Fruit fly (Drosophila melanogaster) whole organism, embryonic: ENCODE measurements around the gene TyrRS.
A peak's percentile ranks its signal among the peaks of the same experiment; 100 is the strongest.

Source experiments
- CG10147 ChIP-seq: fragments of 200-800 bp; sonication (Bioruptor generic); optimal IDR thresholded peaks from 2 replicates; lab custom pipeline; 2019; ENCODE audit warnings: missing biosample characterization, mild to moderate bottlenecking, missing genetic modification characterization, moderate library complexity
- CG11093 ChIP-seq: fragments of 200-800 bp; sonication (Bioruptor generic); IDR thresholded peaks from 3 replicates; pipeline ENCODE4 v1.3.6; 2022; ENCODE audit warnings: missing biosample characterization, missing genetic modification characterization
- CG11247 ChIP-seq: fragments of 200-800 bp; sonication (Bioruptor generic); IDR thresholded peaks from 2 replicates; pipeline ENCODE4 v1.3.6; 2022; ENCODE audit warnings: missing biosample characterization, missing genetic modification characterization
- CG11398 ChIP-seq: fragments of 200-800 bp; sonication (Bioruptor generic); optimal IDR thresholded peaks from 2 replicates; lab custom pipeline; 2016; ENCODE audit warnings: missing biosample characterization, missing genetic modification characterization
- CG11504 ChIP-seq: fragments of 200-800 bp; sonication (Bioruptor generic); optimal IDR thresholded peaks from 3 replicates; lab custom pipeline; 2019; ENCODE audit warnings: missing biosample characterization, mild to moderate bottlenecking, missing genetic modification characterization, moderate library complexity
- CG15479 ChIP-seq: fragments of 200-800 bp; sonication (Bioruptor generic); optimal IDR thresholded peaks from 3 replicates; lab custom pipeline; 2019; ENCODE audit warnings: missing biosample characterization, mild to moderate bottlenecking, missing genetic modification characterization, moderate library complexity
- CG16813 ChIP-seq: fragments of 200-800 bp; sonication (Bioruptor generic); IDR thresholded peaks from 3 replicates; pipeline ENCODE4 v1.3.6; 2022; ENCODE audit warnings: missing biosample characterization, missing genetic modification characterization; ENCODE audit not compliant: partially characterized antibody
- CG17802 ChIP-seq: fragments of 200-800 bp; sonication (Bioruptor generic); optimal IDR thresholded peaks from 2 replicates; lab custom pipeline; 2018; ENCODE audit warnings: missing biosample characterization, mild to moderate bottlenecking, missing genetic modification characterization, moderate library complexity
- CG2199 ChIP-seq: fragments of 200-800 bp; sonication (Bioruptor generic); IDR thresholded peaks from 3 replicates; pipeline ENCODE4 v1.3.6; 2022; ENCODE audit warnings: missing biosample characterization, missing genetic modification characterization
- CG32772 ChIP-seq: fragments of 200-800 bp; sonication (Bioruptor generic); IDR thresholded peaks from 2 replicates; pipeline ENCODE4 v1.3.6; 2022; ENCODE audit warnings: missing biosample characterization, missing genetic modification characterization
- CG3847 ChIP-seq: fragments of 200-800 bp; sonication (Bioruptor generic); IDR thresholded peaks from 2 replicates; pipeline ENCODE4 v1.3.6; 2022; ENCODE audit warnings: missing biosample characterization, missing genetic modification characterization
- CG3995 ChIP-seq: fragments of 200-800 bp; sonication (Bioruptor generic); optimal IDR thresholded peaks from 3 replicates; lab custom pipeline; 2016; ENCODE audit warnings: missing biosample characterization, missing genetic modification characterization
- CG4617 ChIP-seq: fragments of 200-800 bp; sonication (Bioruptor generic); optimal IDR thresholded peaks from 3 replicates; lab custom pipeline; 2016; ENCODE audit warnings: missing biosample characterization, missing genetic modification characterization, borderline replicate concordance
- CG6654 ChIP-seq: fragments of 200-800 bp; sonication (Bioruptor generic); optimal IDR thresholded peaks from 2 replicates; lab custom pipeline; 2017; ENCODE audit warnings: missing biosample characterization, mild to moderate bottlenecking, missing genetic modification characterization
- CG7987 ChIP-seq: fragments of 200-800 bp; sonication (Bioruptor generic); optimal IDR thresholded peaks from 2 replicates; lab custom pipeline; 2018; ENCODE audit warnings: missing biosample characterization, mild to moderate bottlenecking, missing genetic modification characterization, moderate library complexity
- CG8290 ChIP-seq, 3 experiments: fragments of 200-800 bp; sonication (Bioruptor generic); optimal IDR thresholded peaks; 2 replicates each; lab custom pipeline; 2016 to 2019; ENCODE audit warnings: missing biosample characterization in 3 of 3, missing genetic modification characterization in 3 of 3, mild to moderate bottlenecking in 2 of 3, moderate library complexity in 1 of 3
- CG9817 ChIP-seq: fragments of 200-800 bp; sonication (Bioruptor generic); optimal IDR thresholded peaks from 2 replicates; lab custom pipeline; 2018; ENCODE audit warnings: missing biosample characterization, mild to moderate bottlenecking, missing genetic modification characterization, moderate library complexity
- Dbx ChIP-seq: fragments of 200-800 bp; sonication (Bioruptor generic); IDR thresholded peaks from 3 replicates; pipeline ENCODE4 v1.3.6; 2022; ENCODE audit warnings: missing biosample characterization, missing genetic modification characterization
- Drgx ChIP-seq: fragments of 200-800 bp; sonication (Bioruptor generic); IDR thresholded peaks from 2 replicates; pipeline ENCODE4 v1.3.6; 2022; ENCODE audit warnings: missing biosample characterization, missing genetic modification characterization
- Ets97D ChIP-seq: fragments of 200-800 bp; sonication (Bioruptor generic); optimal IDR thresholded peaks from 3 replicates; lab custom pipeline; 2016; ENCODE audit warnings: missing biosample characterization, missing genetic modification characterization
- Fer1 ChIP-seq: fragments of 200-800 bp; sonication (Bioruptor generic); optimal IDR thresholded peaks from 2 replicates; lab custom pipeline; 2017; ENCODE audit warnings: missing biosample characterization, mild to moderate bottlenecking, missing genetic modification characterization
- HHEX ChIP-seq: fragments of 200-800 bp; sonication (Bioruptor generic); optimal IDR thresholded peaks from 3 replicates; lab custom pipeline; 2017; ENCODE audit warnings: missing biosample characterization, mild to moderate bottlenecking, missing genetic modification characterization, missing genetic modification reagents
- HLH3B ChIP-seq: fragments of 200-800 bp; sonication (Bioruptor generic); IDR thresholded peaks from 2 replicates; pipeline ENCODE4 v1.3.6; 2022; ENCODE audit warnings: missing biosample characterization, missing genetic modification characterization
- Hr78 ChIP-seq, 2 experiments: fragments of 200-800 bp in 1 of 2; fragments of >200 bp in 1 of 2; sonication (Bioruptor generic) in 1 of 2; optimal IDR thresholded peaks; 2 replicates each; lab custom pipeline; 2017 to 2019; ENCODE audit warnings: missing biosample characterization in 2 of 2, missing genetic modification characterization in 2 of 2, mild to moderate bottlenecking in 1 of 2, moderate library complexity in 1 of 2
- MTF-1 ChIP-seq: fragments of 200-800 bp; sonication (Bioruptor generic); optimal IDR thresholded peaks from 2 replicates; lab custom pipeline; 2018; ENCODE audit warnings: missing biosample characterization, mild to moderate bottlenecking, missing genetic modification characterization, borderline replicate concordance
- NK7.1 ChIP-seq: fragments of 200-800 bp; sonication (Bioruptor generic); optimal IDR thresholded peaks from 3 replicates; lab custom pipeline; 2016; ENCODE audit warnings: missing biosample characterization, missing genetic modification characterization
- Optix ChIP-seq: fragments of 200-800 bp; sonication (Bioruptor generic); IDR thresholded peaks from 3 replicates; pipeline ENCODE4 v1.3.6; 2022; ENCODE audit warnings: missing biosample characterization, missing genetic modification characterization
- Six4 ChIP-seq: fragments of 200-800 bp; sonication (Bioruptor generic); optimal IDR thresholded peaks from 2 replicates; lab custom pipeline; 2016; ENCODE audit warnings: missing biosample characterization, missing genetic modification characterization
- Usf ChIP-seq: fragments of 200-800 bp; sonication (Bioruptor generic); optimal IDR thresholded peaks from 2 replicates; lab custom pipeline; 2017; ENCODE audit warnings: missing genotype, missing biosample characterization, missing genetic modification characterization
- Xrp1 ChIP-seq: fragments of 200-800 bp; sonication (Bioruptor generic); IDR thresholded peaks from 2 replicates; pipeline ENCODE4 v1.3.6; 2022; ENCODE audit warnings: missing biosample characterization, missing genetic modification characterization
- ac ChIP-seq: fragments of 200-800 bp; sonication (Bioruptor generic); optimal IDR thresholded peaks from 3 replicates; lab custom pipeline; 2017; ENCODE audit warnings: missing biosample characterization, mild to moderate bottlenecking, missing genetic modification characterization
- ara ChIP-seq: fragments of 200-800 bp; sonication (Bioruptor generic); IDR thresholded peaks from 2 replicates; pipeline ENCODE4 v1.3.6; 2022; ENCODE audit warnings: missing biosample characterization, missing genetic modification characterization
- az2 ChIP-seq: fragments of 200-800 bp; sonication (Bioruptor generic); optimal IDR thresholded peaks from 3 replicates; lab custom pipeline; 2016; ENCODE audit warnings: missing biosample characterization, missing genetic modification characterization
- btn ChIP-seq: fragments of 200-800 bp; sonication (Bioruptor generic); optimal IDR thresholded peaks from 2 replicates; lab custom pipeline; 2016; ENCODE audit warnings: missing biosample characterization, missing genetic modification characterization
- chn ChIP-seq: fragments of 200-800 bp; sonication (Bioruptor generic); optimal IDR thresholded peaks from 2 replicates; lab custom pipeline; 2016; ENCODE audit warnings: missing biosample characterization, missing genetic modification characterization
- gce ChIP-seq: fragments of 200-800 bp; sonication (Bioruptor generic); IDR thresholded peaks from 3 replicates; pipeline ENCODE4 v1.3.6; 2022; ENCODE audit warnings: missing biosample characterization, missing genetic modification characterization
- hbn ChIP-seq: fragments of 200-800 bp; sonication (Bioruptor generic); IDR thresholded peaks from 2 replicates; pipeline ENCODE4 v1.3.6; 2022; ENCODE audit warnings: missing biosample characterization, missing genetic modification characterization; ENCODE audit not compliant: partially characterized antibody
- lbe ChIP-seq: fragments of 200-800 bp; sonication (Bioruptor generic); optimal IDR thresholded peaks from 2 replicates; lab custom pipeline; 2016; ENCODE audit warnings: missing biosample characterization, mild to moderate bottlenecking, missing genetic modification characterization
- nerfin-2 ChIP-seq: fragments of 200-800 bp; sonication (Bioruptor generic); IDR thresholded peaks from 2 replicates; pipeline ENCODE4 v1.3.6; 2022; ENCODE audit warnings: missing biosample characterization, missing genetic modification characterization; ENCODE audit not compliant: partially characterized antibody
- onecut ChIP-seq: fragments of 200-800 bp; sonication (Bioruptor generic); IDR thresholded peaks from 2 replicates; pipeline ENCODE4 v1.3.6; 2022; ENCODE audit warnings: missing biosample characterization, missing genetic modification characterization
- pan ChIP-seq, 4 experiments: fragments of >200 bp in 3 of 4; fragments of 200-800 bp in 1 of 4; sonication (Bioruptor generic) in 1 of 4; optimal IDR thresholded peaks in 3 of 4; IDR thresholded peaks in 1 of 4; 2 replicates each; pipeline versions ENCODE4 v1.3.6 to Lab custom; 2017 to 2022; ENCODE audit warnings: missing biosample characterization in 2 of 4, missing genetic modification characterization in 2 of 4, mixed read lengths in 1 of 4
- ro ChIP-seq: fragments of 200-800 bp; sonication (Bioruptor generic); IDR thresholded peaks from 2 replicates; pipeline ENCODE4 v1.3.6; 2022; ENCODE audit warnings: missing biosample characterization, missing genetic modification characterization
- salm ChIP-seq: fragments of 200-800 bp; sonication (Bioruptor generic); optimal IDR thresholded peaks from 2 replicates; lab custom pipeline; 2018; ENCODE audit warnings: missing biosample characterization, mild to moderate bottlenecking, missing genetic modification characterization
- sisA ChIP-seq: fragments of 200-800 bp; sonication (Bioruptor generic); IDR thresholded peaks from 2 replicates; pipeline ENCODE4 v1.3.6; 2022; ENCODE audit warnings: missing biosample characterization, missing genetic modification characterization
- slp2 ChIP-seq: fragments of 200-800 bp; sonication (Bioruptor generic); optimal IDR thresholded peaks from 2 replicates; lab custom pipeline; 2016; ENCODE audit warnings: missing biosample characterization, missing genetic modification characterization
- tgo ChIP-seq: fragments of 200-800 bp; sonication (Bioruptor generic); IDR thresholded peaks from 3 replicates; pipeline ENCODE4 v1.3.6; 2022; ENCODE audit warnings: missing biosample characterization, missing genetic modification characterization
- tup ChIP-seq: fragments of 200-800 bp; sonication (Bioruptor generic); optimal IDR thresholded peaks from 2 replicates; lab custom pipeline; 2016; ENCODE audit warnings: missing biosample characterization, mild to moderate bottlenecking, missing genetic modification characterization, moderate library complexity
- yki ChIP-seq: fragments of >200 bp; optimal IDR thresholded peaks from 3 replicates; lab custom pipeline; 2018

The TyrRS gene

DNA sequence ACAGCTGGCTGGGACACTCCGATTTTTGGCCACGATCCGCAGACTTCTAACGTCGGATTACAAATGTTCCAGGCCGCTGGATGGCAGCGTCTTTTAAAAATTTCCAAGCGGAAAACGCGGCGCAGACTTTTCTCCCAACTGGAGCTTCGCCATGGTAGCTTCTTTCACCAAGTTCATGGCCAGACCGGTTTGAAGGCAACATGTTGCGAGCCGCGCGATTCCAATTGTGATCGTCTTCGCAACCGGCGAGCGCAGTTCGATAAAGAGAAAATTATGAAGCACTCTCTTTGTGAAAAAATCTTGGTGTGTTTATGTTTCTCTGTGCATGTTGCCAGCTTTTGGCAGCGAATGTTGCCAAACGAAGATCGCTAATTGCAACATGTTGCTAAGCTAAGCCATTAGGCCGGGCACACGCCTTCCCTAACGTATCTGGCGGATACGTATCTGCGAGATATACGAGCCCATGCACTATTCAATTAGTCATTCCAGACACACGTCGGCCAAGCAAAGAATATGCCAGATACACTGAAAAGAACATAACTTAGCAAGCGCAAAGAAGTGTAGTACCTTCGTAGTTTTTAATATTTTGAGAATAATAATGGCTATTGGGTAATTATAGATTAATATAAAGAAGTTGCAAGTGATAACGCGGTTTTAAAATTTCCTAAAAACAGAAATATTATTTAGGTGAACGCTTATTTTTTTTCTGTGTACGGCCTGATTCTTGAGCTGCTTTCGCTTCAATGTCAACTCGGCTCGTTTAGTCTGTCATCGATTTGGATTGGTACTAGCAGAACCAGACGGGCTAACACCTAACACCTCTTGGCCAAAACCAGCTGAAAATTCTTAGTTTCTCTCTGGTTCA is 33.0 kb upstream of the TyrRS start, which contains the start of gene dsx-c73A (continued):
- TF ChIP-seq MTF-1 (GFP tag; lab: Kevin White, UChicago) (no peak), Dbx (GFP tag; lab: Robert Waterston, UW) (no peak), pan (optimal IDR thresholded peaks at IDR 0.05; lab: Kevin White, UChicago) (no peak), pan (GFP tag; optimal IDR thresholded peaks at IDR 0.05 in 1 of 2, IDR thresholded peaks at IDR 0.05 in 1 of 2) (peak in 1 of 2 experiments; percentile 27), onecut (GFP tag; lab: Robert Waterston, UW) (no peak), CG6654 (GFP tag; lab: Kevin White, UChicago) (peak; percentile 5), ro (no peak), slp2 (GFP tag; lab: Kevin White, UChicago) (no peak), CG2199 (peak; percentile 97), CG11093 (0 out of 3 replicates have a peak, but pooled peaks have one; percentile 12), HHEX (GFP tag; lab: Kevin White, UChicago) (no peak), CG9817 (no peak), salm (tag; lab: Kevin White, UChicago) (no peak), CG16813 (GFP tag; lab: Robert Waterston, UW) (no peak), Drgx (GFP tag; lab: Robert Waterston, UW) (peak; percentile 55), ac (GFP tag; lab: Kevin White, UChicago) (peak; percentile 13), az2 (GFP tag; lab: Kevin White, UChicago) (peak; percentile 36), tgo (peak; percentile 35; the same call in 2 of the 3 replicates), CG4617 (GFP tag; lab: Kevin White, UChicago) (no peak), CG3995 (no peak), CG32772 (GFP tag; lab: Robert Waterston, UW) (peak; percentile 23; the same call in 1 of the 2 replicates), gce (no peak), Usf (GFP tag; lab: Kevin White, UChicago) (no peak), Hr78 (GFP tag; optimal IDR thresholded peaks at IDR 0.05; lab: Kevin White, UChicago) (peak in 1 of 2 experiments; percentile 8), CG11247 (GFP tag; lab: Robert Waterston, UW) (no peak), ara (GFP tag; lab: Robert Waterston, UW) (peak; percentile 62; the same call in 1 of the 2 replicates), CG10147 (no peak), chn (GFP tag; lab: Kevin White, UChicago) (no peak), CG15479 (GFP tag; lab: Kevin White, UChicago) (no peak), Ets97D (GFP tag; lab: Kevin White, UChicago) (no peak), sisA (peak; percentile 42; the same call in 1 of the 2 replicates), Fer1 (GFP tag; lab: Kevin White, UChicago) (no peak), hbn (GFP tag; lab: Robert Waterston, UW) (peak; percentile 24; the same call in 1 of the 2 replicates), Six4 (GFP tag; lab: Kevin White, UChicago) (no peak), NK7.1 (GFP tag; lab: Kevin White, UChicago) (no peak), CG11398 (GFP tag; lab: Kevin White, UChicago) (no peak), CG8290 (GFP tag; optimal IDR thresholded peaks at IDR 0.05; lab: Kevin White, UChicago) (no peak), CG8290 (tag; optimal IDR thresholded peaks at IDR 0.05; lab: Kevin White, UChicago) (no peak), CG3847 (GFP tag; lab: Robert Waterston, UW) (no peak), CG11504 (tag; lab: Kevin White, UChicago) (peak; percentile 99), nerfin-2 (GFP tag; lab: Robert Waterston, UW) (no peak), btn (no peak), CG7987 (GFP tag; lab: Kevin White, UChicago) (no peak), CG17802 (tag; lab: Kevin White, UChicago) (peak; percentile 6), yki (lab: Kevin White, UChicago) (no peak), tup (GFP tag; lab: Kevin White, UChicago) (no peak), Xrp1 (GFP tag; lab: Robert Waterston, UW) (peak; percentile 71), HLH3B (GFP tag; lab: Robert Waterston, UW) (peak; percentile 24; the same call in 1 of the 2 replicates), Optix (no peak), lbe (GFP tag; lab: Kevin White, UChicago) (no peak)
